Fruit fly (Drosophila melanogaster): Measurements from ENCODE around the gene CG14088.

DNA sequence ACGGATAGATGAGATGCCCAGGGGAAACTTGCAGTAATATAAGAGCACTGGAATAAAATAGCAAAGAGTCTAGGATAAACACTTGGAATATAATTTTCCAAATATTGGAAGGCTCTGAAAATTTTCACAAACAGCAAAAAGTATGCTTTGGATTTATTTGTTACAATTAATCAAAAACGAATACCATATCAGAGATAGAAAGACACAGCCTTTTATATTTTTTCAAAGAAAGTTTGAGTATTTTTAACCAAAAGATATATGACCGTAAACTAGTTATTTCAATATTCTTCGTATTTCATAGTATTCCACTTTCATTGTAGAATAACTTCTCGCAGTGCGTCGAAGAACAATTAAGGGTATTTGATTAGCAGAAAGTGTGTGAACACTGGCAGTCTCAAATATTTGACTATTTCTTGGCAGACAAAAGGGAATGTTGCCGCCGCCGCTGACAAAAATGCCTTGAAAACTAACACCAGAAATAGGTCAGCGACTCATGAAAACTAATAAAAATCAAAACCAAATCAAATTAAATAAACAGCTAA, 41.5 kb downstream of the CG14088 start:
- no peak for TF ChIP-seq pan (optimal IDR thresholded peaks at IDR 0.05)
- no peak for TF ChIP-seq EcR (GFP tag; optimal IDR thresholded peaks at IDR 0.05)
- TF ChIP-seq usp (GFP tag; optimal IDR thresholded peaks at IDR 0.05), result no peak
- TF ChIP-seq CG8478 (optimal IDR thresholded peaks at IDR 0.05), result no peak
- TF ChIP-seq psq (optimal IDR thresholded peaks at IDR 0.05), result no peak
- TF ChIP-seq Dll (optimal IDR thresholded peaks at IDR 0.05), result no peak
